Worm (Caenorhabditis elegans) whole organism, L4 larva: ENCODE results near the gene set-4.

Source experiments
- R02D3.7 ChIP-seq: fragments of 150-350 bp; sonication (generic microtip); optimal IDR thresholded peaks from 3 replicates; lab custom pipeline; 2014; ENCODE audit warnings: missing biosample characterization, missing genetic modification characterization
- T20F7.1 ChIP-seq: fragments of 200-800 bp; sonication (Bioruptor generic); optimal IDR thresholded peaks from 2 replicates; lab custom pipeline; 2018; ENCODE audit warnings: mild to moderate bottlenecking, missing genetic modification characterization, missing compliant biosample characterization
- ZK546.5 ChIP-seq, 2 experiments: sonication (generic microtip); optimal IDR thresholded peaks; 2 replicates each; lab custom pipeline; 2017; ENCODE audit warnings: missing biosample characterization in 2 of 2, missing genetic modification characterization in 2 of 2
- aha-1 ChIP-seq: fragments of 150-350 bp; peaks from one replicate; lab custom pipeline; 2014; ENCODE audit warnings: missing biosample characterization, missing genetic modification characterization
- attf-4 ChIP-seq: sonication (generic microtip); optimal IDR thresholded peaks from 3 replicates; lab custom pipeline; 2017; ENCODE audit warnings: missing biosample characterization, missing genetic modification characterization
- ceh-44 ChIP-seq: fragments of 200-800 bp; sonication (Bioruptor generic); IDR thresholded peaks from 2 replicates; pipeline ENCODE4 v1.3.6; 2022; ENCODE audit warnings: missing genetic modification reagents, missing genetic modification characterization, missing compliant biosample characterization
- daf-12 ChIP-seq: fragments of 150-350 bp; optimal IDR thresholded peaks from 2 replicates; lab custom pipeline; 2014; ENCODE audit warnings: missing biosample characterization, missing genetic modification reagents, missing genetic modification characterization
- daf-16 ChIP-seq, 3 experiments: sonication (generic microtip); optimal IDR thresholded peaks; 2 replicates each; lab custom pipeline; 2016 to 2017; ENCODE audit warnings: missing genetic modification characterization in 3 of 3, missing genetic modification reagents in 3 of 3, mild to moderate bottlenecking in 2 of 3, missing compliant biosample characterization in 2 of 3, missing biosample characterization in 1 of 3, moderate library complexity in 1 of 3
- dmd-6 ChIP-seq: fragments of 200-800 bp; sonication (Bioruptor generic); IDR thresholded peaks from 2 replicates; pipeline ENCODE4 v1.3.6; 2022; ENCODE audit warnings: missing genetic modification reagents, missing genetic modification characterization, missing compliant biosample characterization
- dmd-8 ChIP-seq: fragments of 200-800 bp; sonication (Bioruptor generic); IDR thresholded peaks from 2 replicates; pipeline ENCODE4 v1.3.6; 2022; ENCODE audit warnings: missing genetic modification characterization, missing compliant biosample characterization
- dve-1 ChIP-seq: sonication (generic microtip); optimal IDR thresholded peaks from 2 replicates; lab custom pipeline; 2017; ENCODE audit warnings: antibody characterized with exemption, mild to moderate bottlenecking, missing genetic modification characterization, missing compliant biosample characterization; ENCODE audit not compliant: insufficient read depth
- egl-27 ChIP-seq: sonication (generic microtip); optimal IDR thresholded peaks from 3 replicates; lab custom pipeline; 2017; ENCODE audit warnings: missing biosample characterization, missing genetic modification reagents, missing genetic modification characterization
- gei-8 ChIP-seq: fragments of 200-800 bp; sonication (Bioruptor generic); optimal IDR thresholded peaks from 2 replicates; lab custom pipeline; 2018; ENCODE audit warnings: mild to moderate bottlenecking, missing genetic modification characterization, missing compliant biosample characterization
- hif-1 ChIP-seq, 2 experiments: sonication (generic microtip); optimal IDR thresholded peaks; 2 replicates each; lab custom pipeline; 2016 to 2017; ENCODE audit warnings: missing compliant biosample characterization in 2 of 2, missing genetic modification characterization in 2 of 2, missing genetic modification reagents in 2 of 2, missing genotype in 2 of 2, mild to moderate bottlenecking in 1 of 2
- hlh-11 ChIP-seq: fragments of 200-800 bp; sonication (Bioruptor generic); optimal IDR thresholded peaks from 2 replicates; lab custom pipeline; 2018; ENCODE audit warnings: mild to moderate bottlenecking, missing genetic modification characterization, missing compliant biosample characterization
- hlh-30 ChIP-seq: sonication (generic microtip); optimal IDR thresholded peaks from 2 replicates; lab custom pipeline; 2017; ENCODE audit warnings: antibody characterized with exemption, mild to moderate bottlenecking, missing genetic modification characterization, missing compliant biosample characterization; ENCODE audit not compliant: insufficient read depth
- lim-7 ChIP-seq: fragments of 200-800 bp; sonication (Bioruptor generic); IDR thresholded peaks from 2 replicates; pipeline ENCODE4 v1.3.6; 2022; ENCODE audit warnings: missing genetic modification characterization, missing compliant biosample characterization
- lin-29 ChIP-seq: fragments of 200-800 bp; sonication (Bioruptor generic); IDR thresholded peaks from 2 replicates; pipeline ENCODE4 v1.3.6; 2022; ENCODE audit warnings: missing genetic modification reagents, missing genetic modification characterization, missing compliant biosample characterization
- lsy-2 ChIP-seq, 2 experiments: fragments of 150-350 bp in 1 of 2; sonication (generic microtip) in 1 of 2; optimal IDR thresholded peaks; 2 replicates each; lab custom pipeline; 2014 to 2017; ENCODE audit warnings: missing biosample characterization in 2 of 2, missing genetic modification characterization in 2 of 2
- mdt-29 ChIP-seq: fragments of 200-800 bp; sonication (Bioruptor generic); IDR thresholded peaks from 2 replicates; pipeline ENCODE4 v1.3.6; 2022; ENCODE audit warnings: missing genetic modification reagents, missing genetic modification characterization, missing compliant biosample characterization
- mes-2 ChIP-seq: sonication (generic microtip); optimal IDR thresholded peaks from 2 replicates; lab custom pipeline; 2016; ENCODE audit warnings: missing genotype, mild to moderate bottlenecking, missing genetic modification characterization, missing compliant biosample characterization; ENCODE audit not compliant: poor library complexity, severe bottlenecking
- mxl-2 ChIP-seq: fragments of 200-800 bp; sonication (Bioruptor generic); conservative IDR thresholded peaks from 2 replicates; pipeline ENCODE4 v1.3.6; 2022; ENCODE audit warnings: missing genetic modification reagents, missing genetic modification characterization, missing compliant biosample characterization
- mxl-3 ChIP-seq: fragments of 200-800 bp; sonication (Bioruptor generic); optimal IDR thresholded peaks from 2 replicates; lab custom pipeline; 2018; ENCODE audit warnings: mild to moderate bottlenecking, missing genetic modification characterization, missing compliant biosample characterization
- nhr-11 ChIP-seq: fragments of 150-350 bp; optimal IDR thresholded peaks from 2 replicates; lab custom pipeline; 2014; ENCODE audit warnings: missing biosample characterization, missing genetic modification characterization
- nhr-237 ChIP-seq: sonication (generic microtip); optimal IDR thresholded peaks from 2 replicates; lab custom pipeline; 2017; ENCODE audit warnings: missing biosample characterization, missing genetic modification characterization
- nhr-25 ChIP-seq: sonication (generic microtip); optimal IDR thresholded peaks from 2 replicates; lab custom pipeline; 2017; ENCODE audit warnings: missing genetic modification characterization, mild to moderate bottlenecking, missing compliant biosample characterization, antibody characterized with exemption, moderate library complexity, borderline replicate concordance; ENCODE audit not compliant: insufficient read depth
- nhr-28 ChIP-seq: fragments of 150-350 bp; optimal IDR thresholded peaks from 2 replicates; lab custom pipeline; 2014; ENCODE audit warnings: missing biosample characterization, missing genetic modification characterization
- pqm-1 ChIP-seq: sonication (generic microtip); optimal IDR thresholded peaks from 2 replicates; lab custom pipeline; 2017; ENCODE audit warnings: missing biosample characterization, missing genetic modification characterization
- snpc-1.2 ChIP-seq: fragments of 200-800 bp; sonication (Bioruptor generic); IDR thresholded peaks from 2 replicates; pipeline ENCODE4 v1.3.6; 2022; ENCODE audit warnings: missing genetic modification reagents, missing genetic modification characterization, missing compliant biosample characterization
- spr-3 ChIP-seq: fragments of 200-800 bp; sonication (Bioruptor generic); optimal IDR thresholded peaks from 2 replicates; lab custom pipeline; 2018; ENCODE audit warnings: mild to moderate bottlenecking, missing genetic modification characterization, missing compliant biosample characterization
- tag-97 ChIP-seq: fragments of 200-800 bp; sonication (Bioruptor generic); IDR thresholded peaks from 2 replicates; pipeline ENCODE4 v1.3.6; 2022; ENCODE audit warnings: missing genetic modification characterization, missing compliant biosample characterization
- unc-39 ChIP-seq: sonication (generic microtip); optimal IDR thresholded peaks from 2 replicates; lab custom pipeline; 2017; ENCODE audit warnings: missing biosample characterization, missing genetic modification characterization
- unc-62 ChIP-seq, 3 experiments: fragments of 150-350 bp in 1 of 3; sonication (generic microtip); optimal IDR thresholded peaks in 2 of 3; peaks in 1 of 3; 1 replicate in 1 of 3; 2 replicates in 2 of 3; lab custom pipeline; 2014 to 2017; ENCODE audit warnings: missing biosample characterization in 3 of 3, missing genetic modification characterization in 3 of 3, missing genetic modification reagents in 3 of 3, missing genotype in 1 of 3
- zag-1 ChIP-seq: fragments of 150-350 bp; optimal IDR thresholded peaks from 2 replicates; lab custom pipeline; 2014; ENCODE audit warnings: missing biosample characterization, missing genetic modification characterization
- zfp-3 ChIP-seq: fragments of 200-800 bp; sonication (Bioruptor generic); conservative IDR thresholded peaks from 2 replicates; pipeline ENCODE4 v1.3.6; 2022; ENCODE audit warnings: missing genetic modification reagents, missing genetic modification characterization, missing compliant biosample characterization
- zip-2 ChIP-seq: fragments of 150-350 bp; optimal IDR thresholded peaks from 2 replicates; lab custom pipeline; 2014; ENCODE audit warnings: missing biosample characterization, missing genetic modification characterization
- ztf-7 ChIP-seq: fragments of 150-350 bp; optimal IDR thresholded peaks from 2 replicates; lab custom pipeline; 2014; ENCODE audit warnings: missing biosample characterization, missing genetic modification characterization

set-4 gene

ce11 chrII:6335358-6335757, 4.2 kb upstream of the set-4 start, which contains the start of gene C32D5.14:
TSS of gene C32D5.14 (plus strand) at chrII:6335488.
- TF ChIP-seq hlh-11 (tag; lab: Kevin White, UChicago) (peak; percentile 26), R02D3.7 (tag; lab: Kevin White, UChicago) (no peak), mdt-29 (GFP tag; lab: Robert Waterston, UW) (no peak), daf-16 (GFP tag; optimal IDR thresholded peaks at IDR 0.05; lab: Kevin White, UChicago) (no peak), daf-16 (tag; optimal IDR thresholded peaks at IDR 0.05; lab: Kevin White, UChicago) (peak; percentile 27), dve-1 (tag; lab: Kevin White, UChicago) (peak; percentile 54), mes-2 (no peak), ceh-44 (GFP tag; lab: Robert Waterston, UW) (no peak), unc-39 (no peak), snpc-1.2 (GFP tag; lab: Robert Waterston, UW) (no peak), mxl-3 (peak; percentile 52), ZK546.5 (tag; optimal IDR thresholded peaks at IDR 0.05; lab: Kevin White, UChicago) (no peak), nhr-237 (no peak), ztf-7 (tag; lab: Kevin White, UChicago) (no peak), aha-1 (tag; lab: Kevin White, UChicago) (peak; percentile 73), dmd-6 (peak; percentile 84), nhr-11 (tag; lab: Kevin White, UChicago) (peak; percentile 35), attf-4 (tag; lab: Kevin White, UChicago) (no peak), hif-1 (tag; optimal IDR thresholded peaks at IDR 0.05; lab: Kevin White, UChicago) (peak in 1 of 2 experiments; percentile 45), egl-27 (tag; lab: Kevin White, UChicago) (no peak), unc-62 (GFP tag; optimal IDR thresholded peaks at IDR 0.05 in 1 of 2; lab: Kevin White, UChicago) (no peak), unc-62 (tag; optimal IDR thresholded peaks at IDR 0.05; lab: Kevin White, UChicago) (no peak)
- TF ChIP-seq, all 104 proteins: peak for 8

- TF ChIP-seq ceh-44 (GFP tag; lab: Robert Waterston, UW) (no peak), dmd-8 (GFP tag; lab: Robert Waterston, UW) (no peak), hlh-30 (tag; lab: Kevin White, UChicago) (no peak), lsy-2 (tag; optimal IDR thresholded peaks at IDR 0.05; lab: Kevin White, UChicago) (no peak), dmd-6 (peak; percentile 31; the same call in 1 of the 2 replicates), T20F7.1 (GFP tag; lab: Kevin White, UChicago) (no peak), nhr-28 (tag; lab: Kevin White, UChicago) (peak; percentile 43), zag-1 (tag; lab: Kevin White, UChicago) (no peak), tag-97 (GFP tag; lab: Robert Waterston, UW) (no peak), hlh-11 (tag; lab: Kevin White, UChicago) (peak; percentile 40), gei-8 (no peak), mxl-2 (GFP tag; lab: Robert Waterston, UW) (no peak), pqm-1 (tag; lab: Kevin White, UChicago) (peak; percentile 54), dve-1 (tag; lab: Kevin White, UChicago) (peak; percentile 56), mxl-3 (no peak), zfp-3 (no peak)
Measured at ce11 chrII:6334745-6335260, 3.7 kb upstream of the set-4 start.

ce11 chrII:6333887-6334286, 2.7 kb upstream of the set-4 start, which contains the start of gene ttc-39B:
TSS of gene ttc-39B (minus strand) at chrII:6333987.
- no peak for TF ChIP-seq spr-3 (GFP tag; lab: Kevin White, UChicago)
- no peak for TF ChIP-seq dmd-6
- TF ChIP-seq ztf-7 (tag; lab: Kevin White, UChicago) = no peak
- no peak for TF ChIP-seq nhr-25 (tag; lab: Kevin White, UChicago)
- TF ChIP-seq hlh-11 (tag; lab: Kevin White, UChicago) = no peak
- no peak for TF ChIP-seq zip-2
- TF ChIP-seq zfp-3 = no peak
- no peak for TF ChIP-seq lin-29 (GFP tag; lab: Robert Waterston, UW)
- TF ChIP-seq daf-12 (tag; lab: Kevin White, UChicago) = no peak
- TF ChIP-seq lim-7 (GFP tag; lab: Robert Waterston, UW) = no peak
